Worm (Caenorhabditis elegans) whole organism, L2 larva: ENCODE data around the gene msa-1.

Experiments
- blmp-1 ChIP-seq: sonication (generic microtip); optimal IDR thresholded peaks from 2 replicates; lab custom pipeline; 2017; ENCODE audit warnings: missing genetic modification characterization, mild to moderate bottlenecking, missing compliant biosample characterization, antibody characterized with exemption, moderate library complexity; ENCODE audit not compliant: insufficient read depth
- nhr-10 ChIP-seq: sonication (generic microtip); optimal IDR thresholded peaks from 2 replicates; lab custom pipeline; 2017; ENCODE audit warnings: missing biosample characterization, missing genetic modification characterization

- TF ChIP-seq nhr-10 (tag; lab: Kevin White, UChicago), result no peak
- TF ChIP-seq blmp-1 (tag; lab: Kevin White, UChicago), result peak; percentile 74
Measured at ce11 chrIV:9051510-9052175, 36.8 kb upstream of the msa-1 start.
